Worm (Caenorhabditis elegans) whole organism, L1 larva: ENCODE measurements around the gene spp-11.

ENCODE experiments used
- C34B4.2 ChIP-seq: sonication (generic microtip); optimal IDR thresholded peaks from 2 replicates; lab custom pipeline; 2017; ENCODE audit warnings: mild to moderate bottlenecking, missing genetic modification characterization, missing compliant biosample characterization
- Y116A8C.19 ChIP-seq: sonication (generic microtip); optimal IDR thresholded peaks from 2 replicates; lab custom pipeline; 2016; ENCODE audit warnings: missing compliant biosample characterization, missing genetic modification characterization, borderline replicate concordance
- blmp-1 ChIP-seq: fragments of 150-350 bp; optimal IDR thresholded peaks from 2 replicates; lab custom pipeline; 2014; ENCODE audit warnings: missing biosample characterization, missing genetic modification characterization
- ceh-8 ChIP-seq: fragments of 200-800 bp; sonication (Bioruptor generic); optimal IDR thresholded peaks from 2 replicates; lab custom pipeline; 2018; ENCODE audit warnings: mild to moderate bottlenecking, missing genetic modification characterization, moderate library complexity, missing compliant biosample characterization
- ceh-90 ChIP-seq: sonication (generic microtip); optimal IDR thresholded peaks from 2 replicates; lab custom pipeline; 2016; ENCODE audit warnings: missing genetic modification characterization, missing compliant biosample characterization
- ces-1 ChIP-seq: fragments of 150-350 bp; optimal IDR thresholded peaks from 2 replicates; lab custom pipeline; 2014; ENCODE audit warnings: missing biosample characterization, missing genetic modification reagents, missing genetic modification characterization
- dsc-1 ChIP-seq: sonication (generic microtip); optimal IDR thresholded peaks from 2 replicates; lab custom pipeline; 2016; ENCODE audit warnings: mild to moderate bottlenecking, missing genetic modification characterization, missing compliant biosample characterization
- efl-1 ChIP-seq, 4 experiments: fragments of 150-350 bp; optimal IDR thresholded peaks in 3 of 4; peaks in 1 of 4; 1 replicate in 1 of 4; 2 replicates in 3 of 4; lab custom pipeline; 2014; ENCODE audit warnings: missing biosample characterization in 2 of 4, missing genetic modification characterization in 2 of 4, missing genetic modification reagents in 2 of 4
- egl-13 ChIP-seq: sonication (generic microtip); optimal IDR thresholded peaks from 2 replicates; lab custom pipeline; 2016; ENCODE audit warnings: missing genotype, missing genetic modification reagents, missing genetic modification characterization, missing compliant biosample characterization
- elt-2 ChIP-seq: sonication (generic microtip); optimal IDR thresholded peaks from 2 replicates; lab custom pipeline; 2016; ENCODE audit warnings: missing genetic modification characterization, mild to moderate bottlenecking, inconsistent platforms, missing compliant biosample characterization, missing genetic modification reagents
- fkh-8 ChIP-seq: sonication (generic microtip); optimal IDR thresholded peaks from 2 replicates; lab custom pipeline; 2016; ENCODE audit warnings: mild to moderate bottlenecking, missing genetic modification characterization, missing compliant biosample characterization
- fos-1 ChIP-seq: fragments of 150-350 bp; optimal IDR thresholded peaks from 2 replicates; lab custom pipeline; 2014; ENCODE audit warnings: missing biosample characterization, missing genetic modification characterization
- hlh-17 ChIP-seq: fragments of 200-800 bp; sonication (Bioruptor generic); optimal IDR thresholded peaks from 2 replicates; lab custom pipeline; 2018; ENCODE audit warnings: missing genetic modification characterization, mild to moderate bottlenecking, missing compliant biosample characterization, moderate library complexity, borderline replicate concordance
- hlh-4 ChIP-seq: sonication (generic microtip); optimal IDR thresholded peaks from 2 replicates; lab custom pipeline; 2016; ENCODE audit warnings: mild to moderate bottlenecking, missing genetic modification characterization, missing compliant biosample characterization
- hpl-2 ChIP-seq: fragments of 150-350 bp; optimal IDR thresholded peaks from 2 replicates; lab custom pipeline; 2014; ENCODE audit warnings: missing biosample characterization, missing genetic modification reagents, missing genetic modification characterization
- lin-39 ChIP-seq: fragments of 150-350 bp; optimal IDR thresholded peaks from 2 replicates; lab custom pipeline; 2014; ENCODE audit warnings: missing biosample characterization, missing genetic modification reagents, missing genetic modification characterization
- lsy-2 ChIP-seq, 2 experiments: fragments of 150-350 bp; optimal IDR thresholded peaks; 2 replicates each; lab custom pipeline; 2014; ENCODE audit warnings: missing biosample characterization in 2 of 2, missing genetic modification characterization in 2 of 2
- mdl-1 ChIP-seq, 2 experiments: fragments of 150-350 bp; optimal IDR thresholded peaks; 2 replicates each; lab custom pipeline; 2014 to 2017; ENCODE audit warnings: missing biosample characterization in 2 of 2, missing genetic modification characterization in 2 of 2, inconsistent platforms in 1 of 2
- nhr-11 ChIP-seq: fragments of 150-350 bp; optimal IDR thresholded peaks from 2 replicates; lab custom pipeline; 2014; ENCODE audit warnings: missing biosample characterization, missing genetic modification characterization
- skn-1 ChIP-seq: fragments of 150-350 bp; optimal IDR thresholded peaks from 2 replicates; lab custom pipeline; 2014; ENCODE audit warnings: missing biosample characterization, missing genetic modification characterization
- snu-23 ChIP-seq: sonication (generic microtip); optimal IDR thresholded peaks from 2 replicates; lab custom pipeline; 2016; ENCODE audit warnings: missing genetic modification characterization, missing compliant biosample characterization
- sox-4 ChIP-seq: sonication (generic microtip); optimal IDR thresholded peaks from 2 replicates; lab custom pipeline; 2016; ENCODE audit warnings: missing genetic modification characterization, missing compliant biosample characterization
- swsn-7 ChIP-seq: sonication (generic microtip); optimal IDR thresholded peaks from 2 replicates; lab custom pipeline; 2016; ENCODE audit warnings: missing genetic modification characterization, missing compliant biosample characterization
- tbx-2 ChIP-seq: sonication (generic microtip); optimal IDR thresholded peaks from 2 replicates; lab custom pipeline; 2016; ENCODE audit warnings: missing genetic modification characterization, missing compliant biosample characterization
- tlp-1 ChIP-seq: fragments of 150-350 bp; optimal IDR thresholded peaks from 2 replicates; lab custom pipeline; 2014; ENCODE audit warnings: missing biosample characterization, missing genetic modification characterization
- unc-62 ChIP-seq: fragments of 150-350 bp; optimal IDR thresholded peaks from 2 replicates; lab custom pipeline; 2014; ENCODE audit warnings: missing biosample characterization, missing genetic modification reagents, missing genetic modification characterization
- xbp-1 ChIP-seq: sonication (generic microtip); optimal IDR thresholded peaks from 2 replicates; lab custom pipeline; 2016; ENCODE audit warnings: missing genetic modification characterization, missing compliant biosample characterization
- zag-1 ChIP-seq: fragments of 150-350 bp; optimal IDR thresholded peaks from 2 replicates; lab custom pipeline; 2014; ENCODE audit warnings: missing biosample characterization, missing genetic modification characterization
- zip-4 ChIP-seq: fragments of 200-800 bp; sonication (Bioruptor generic); optimal IDR thresholded peaks from 2 replicates; lab custom pipeline; 2018; ENCODE audit warnings: mild to moderate bottlenecking, missing genetic modification characterization, moderate library complexity, missing compliant biosample characterization

The spp-11 gene

ce11 chrII:6411660-6412451 is 4.7 kb upstream of the spp-11 start:
- TF ChIP-seq blmp-1, result peak; percentile 1
- no peak for TF ChIP-seq hlh-4 (tag; lab: Kevin White, UChicago)
- TF ChIP-seq lin-39 (tag; lab: Kevin White, UChicago), result no peak
- TF ChIP-seq efl-1 (optimal IDR thresholded peaks at IDR 0.05; lab: Kevin White, UChicago), result no peak
- peak in 1 of 2 experiments; percentile 43 for TF ChIP-seq efl-1 (GFP tag; optimal IDR thresholded peaks at IDR 0.05 in 1 of 2; lab: Kevin White, UChicago)
- TF ChIP-seq, all 84 proteins: peak for 2

- no peak for TF ChIP-seq ceh-90
- TF ChIP-seq dsc-1, result no peak
- no peak for TF ChIP-seq hlh-17 (GFP tag; lab: Kevin White, UChicago)
- TF ChIP-seq ces-1, result no peak
- TF ChIP-seq Y116A8C.19 (tag; lab: Kevin White, UChicago), result no peak
- TF ChIP-seq, all 84 proteins: peak for 0
These were observed 3.0 kb upstream of the spp-11 start, which contains the start of gene T25D10.4 for ce11 chrII:6410181-6410580. T25D10.4 (minus strand) TSS chrII:6410281.

- TF ChIP-seq blmp-1, result peak; percentile 45
- TF ChIP-seq zag-1 (tag; lab: Kevin White, UChicago), result no peak
- TF ChIP-seq, all 84 proteins: peak for 1
These were observed 1.9 kb upstream of the spp-11 start for ce11 chrII:6409098-6409497.

ce11 chrII:6403233-6403632 is 3.9 kb downstream of the spp-11 start, which contains the start of gene T25D10.1:
T25D10.1 (plus strand) TSS chrII:6403401.
- TF ChIP-seq C34B4.2 (tag; lab: Kevin White, UChicago) (no peak), sox-4 (tag; lab: Kevin White, UChicago) (no peak), snu-23 (GFP tag; lab: Kevin White, UChicago) (no peak), elt-2 (peak; percentile 37), skn-1 (tag; lab: Kevin White, UChicago) (no peak)

- TF ChIP-seq lsy-2 (tag; optimal IDR thresholded peaks at IDR 0.05; lab: Kevin White, UChicago) (no peak), xbp-1 (tag; lab: Kevin White, UChicago) (no peak), mdl-1 (tag; optimal IDR thresholded peaks at IDR 0.05; lab: Kevin White, UChicago) (no peak), hpl-2 (no peak), snu-23 (GFP tag; lab: Kevin White, UChicago) (no peak), nhr-11 (no peak), zag-1 (tag; lab: Kevin White, UChicago) (no peak), hlh-17 (GFP tag; lab: Kevin White, UChicago) (no peak)
These were observed 5.5 kb downstream of the spp-11 start, which contains the start of gene btb-2 for ce11 chrII:6401649-6402048. btb-2 (plus strand) TSS chrII:6401949.

ce11 chrII:6398406-6398805 is 8.8 kb downstream of the spp-11 start, which contains the start of gene zig-10:
zig-10 (plus strand) TSS chrII:6398706.
- TF ChIP-seq fkh-8 (tag; lab: Kevin White, UChicago), result no peak
- TF ChIP-seq C34B4.2 (tag; lab: Kevin White, UChicago), result no peak
- no peak for TF ChIP-seq egl-13
- no peak for TF ChIP-seq hlh-4 (tag; lab: Kevin White, UChicago)
- TF ChIP-seq tbx-2 (tag; lab: Kevin White, UChicago), result no peak
- TF ChIP-seq ceh-8 (GFP tag; lab: Kevin White, UChicago), result no peak
- TF ChIP-seq zip-4 (GFP tag; lab: Kevin White, UChicago), result no peak
- TF ChIP-seq fos-1, result no peak
- TF ChIP-seq blmp-1, result no peak
- TF ChIP-seq unc-62 (GFP tag; lab: Kevin White, UChicago), result no peak
- no peak for TF ChIP-seq swsn-7 (tag; lab: Kevin White, UChicago)
- TF ChIP-seq tlp-1 (tag; lab: Kevin White, UChicago), result no peak
